Fruit fly (Drosophila melanogaster) whole organism, prepupa: Measurements from ENCODE around the gene Kmn2.

Source experiments
- Blimp-1 ChIP-seq: fragments of 200-800 bp; sonication (Bioruptor generic); optimal IDR thresholded peaks from 3 replicates; lab custom pipeline; 2017; ENCODE audit warnings: missing biosample characterization, missing genetic modification characterization, mild to moderate bottlenecking, moderate library complexity, missing genetic modification reagents
- CG10631 ChIP-seq: fragments of 200-800 bp; sonication (Bioruptor generic); optimal IDR thresholded peaks from 2 replicates; lab custom pipeline; 2016; ENCODE audit warnings: missing biosample characterization, missing genetic modification characterization
- CG10669 ChIP-seq: fragments of 200-800 bp; sonication (Bioruptor generic); optimal IDR thresholded peaks from 3 replicates; lab custom pipeline; 2018; ENCODE audit warnings: missing biosample characterization, mild to moderate bottlenecking, missing genetic modification characterization, moderate library complexity
- CG11902 ChIP-seq: fragments of 200-800 bp; sonication (Bioruptor generic); optimal IDR thresholded peaks from 3 replicates; lab custom pipeline; 2016; ENCODE audit warnings: missing biosample characterization, missing genetic modification characterization
- CG15336 ChIP-seq: fragments of 200-800 bp; sonication (Bioruptor generic); IDR thresholded peaks from 2 replicates; pipeline ENCODE4 v1.3.6; 2022; ENCODE audit warnings: missing biosample characterization, missing genetic modification characterization
- CG1621 ChIP-seq: fragments of 200-800 bp; sonication (Bioruptor generic); optimal IDR thresholded peaks from 3 replicates; lab custom pipeline; 2018; ENCODE audit warnings: missing biosample characterization, mild to moderate bottlenecking, missing genetic modification characterization
- CG16779 ChIP-seq: fragments of 200-800 bp; sonication (Bioruptor generic); optimal IDR thresholded peaks from 3 replicates; lab custom pipeline; 2017; ENCODE audit warnings: missing biosample characterization, mild to moderate bottlenecking, missing genetic modification characterization
- CG31627 ChIP-seq: fragments of 200-800 bp; sonication (Bioruptor generic); optimal IDR thresholded peaks from 3 replicates; lab custom pipeline; 2016; ENCODE audit warnings: missing biosample characterization, missing genetic modification characterization
- CG32006 ChIP-seq: fragments of 200-800 bp; sonication (Bioruptor generic); optimal IDR thresholded peaks from 3 replicates; lab custom pipeline; 2017; ENCODE audit warnings: missing biosample characterization, mild to moderate bottlenecking, missing genetic modification characterization
- CG3919 ChIP-seq: fragments of 200-800 bp; sonication (Bioruptor generic); optimal IDR thresholded peaks from 3 replicates; lab custom pipeline; 2016; ENCODE audit warnings: missing biosample characterization, missing genetic modification characterization
- CG4318 ChIP-seq: fragments of 200-800 bp; sonication (Bioruptor generic); optimal IDR thresholded peaks from 3 replicates; lab custom pipeline; 2017; ENCODE audit warnings: missing biosample characterization, mild to moderate bottlenecking, missing genetic modification characterization
- CG6792 ChIP-seq: fragments of 200-800 bp; sonication (Bioruptor generic); optimal IDR thresholded peaks from 3 replicates; lab custom pipeline; 2016; ENCODE audit warnings: missing biosample characterization, missing genetic modification characterization
- CG6854 ChIP-seq: fragments of 200-800 bp; sonication (Bioruptor generic); optimal IDR thresholded peaks from 2 replicates; lab custom pipeline; 2017; ENCODE audit warnings: missing biosample characterization, mild to moderate bottlenecking, missing genetic modification characterization
- CG7368 ChIP-seq: fragments of 200-800 bp; sonication (Bioruptor generic); optimal IDR thresholded peaks from 3 replicates; lab custom pipeline; 2016; ENCODE audit warnings: missing biosample characterization, missing genetic modification characterization
- CG8119 ChIP-seq: fragments of 200-800 bp; sonication (Bioruptor generic); IDR thresholded peaks from 3 replicates; pipeline ENCODE4 v1.3.6; 2022; ENCODE audit warnings: missing biosample characterization, missing genetic modification characterization
- CG8319 ChIP-seq: fragments of 200-800 bp; sonication (Bioruptor generic); optimal IDR thresholded peaks from 3 replicates; lab custom pipeline; 2016; ENCODE audit warnings: missing biosample characterization, missing genetic modification characterization
- CG8632 ChIP-seq: fragments of 200-800 bp; sonication (Bioruptor generic); optimal IDR thresholded peaks from 3 replicates; lab custom pipeline; 2016; ENCODE audit warnings: missing biosample characterization, missing genetic modification characterization
- CG9139 ChIP-seq: fragments of 200-800 bp; sonication (Bioruptor generic); optimal IDR thresholded peaks from 3 replicates; lab custom pipeline; 2017; ENCODE audit warnings: missing biosample characterization, mild to moderate bottlenecking, missing genetic modification characterization
- Eip75B ChIP-seq: fragments of 200-800 bp; sonication (Bioruptor generic); optimal IDR thresholded peaks from 3 replicates; lab custom pipeline; 2016; ENCODE audit warnings: missing biosample characterization, missing genetic modification characterization
- Eip78C ChIP-seq: fragments of 200-800 bp; sonication (Bioruptor generic); peaks from one replicate; lab custom pipeline; 2016; ENCODE audit warnings: missing biosample characterization, missing genetic modification characterization
- Eip93F ChIP-seq: fragments of 200-800 bp; sonication (Bioruptor generic); optimal IDR thresholded peaks from 2 replicates; lab custom pipeline; 2016; ENCODE audit warnings: missing biosample characterization, mild to moderate bottlenecking, missing genetic modification characterization
- Ets21C ChIP-seq: fragments of 200-800 bp; sonication (Bioruptor generic); optimal IDR thresholded peaks from 3 replicates; lab custom pipeline; 2016; ENCODE audit warnings: missing biosample characterization, missing genetic modification characterization
- Ets96B ChIP-seq: fragments of 200-800 bp; optimal IDR thresholded peaks from 2 replicates; lab custom pipeline; 2019; ENCODE audit warnings: missing biosample characterization, mild to moderate bottlenecking, missing genetic modification characterization, moderate library complexity
- Gug ChIP-seq: fragments of 200-800 bp; sonication (Bioruptor generic); IDR thresholded peaks from 2 replicates; pipeline ENCODE4 v1.3.6; 2022; ENCODE audit warnings: missing biosample characterization, missing genetic modification characterization
- Hr38 ChIP-seq: sonication (Bioruptor generic); optimal IDR thresholded peaks from 2 replicates; lab custom pipeline; 2016; ENCODE audit warnings: missing biosample characterization, missing genetic modification characterization
- Hr4 ChIP-seq: fragments of 200-800 bp; sonication (Bioruptor generic); optimal IDR thresholded peaks from 3 replicates; lab custom pipeline; 2016; ENCODE audit warnings: missing biosample characterization, missing genetic modification characterization
- Met ChIP-seq: fragments of 200-800 bp; sonication (Bioruptor generic); optimal IDR thresholded peaks from 3 replicates; lab custom pipeline; 2016; ENCODE audit warnings: missing biosample characterization, missing genetic modification characterization
- Sox102F ChIP-seq: fragments of 200-800 bp; sonication (Bioruptor generic); optimal IDR thresholded peaks from 2 replicates; lab custom pipeline; 2016; ENCODE audit warnings: missing biosample characterization, mild to moderate bottlenecking, missing genetic modification characterization
- Sox14 ChIP-seq: fragments of 200-800 bp; sonication (Bioruptor generic); optimal IDR thresholded peaks from 3 replicates; lab custom pipeline; 2016; ENCODE audit warnings: missing biosample characterization, missing genetic modification characterization
- Sox15 ChIP-seq: fragments of 200-800 bp; sonication (Bioruptor generic); optimal IDR thresholded peaks from 3 replicates; lab custom pipeline; 2016; ENCODE audit warnings: missing biosample characterization, missing genetic modification characterization
- achi ChIP-seq: fragments of 200-800 bp; sonication (Bioruptor generic); optimal IDR thresholded peaks from 3 replicates; lab custom pipeline; 2016; ENCODE audit warnings: missing biosample characterization, missing genetic modification characterization
- acj6 ChIP-seq: fragments of 200-800 bp; sonication (Bioruptor generic); optimal IDR thresholded peaks from 3 replicates; lab custom pipeline; 2016; ENCODE audit warnings: missing biosample characterization, missing genetic modification characterization
- cyc ChIP-seq: fragments of 200-800 bp; sonication (Bioruptor generic); optimal IDR thresholded peaks from 3 replicates; lab custom pipeline; 2016; ENCODE audit warnings: missing biosample characterization, missing genetic modification characterization
- dac ChIP-seq: fragments of 200-800 bp; sonication (Bioruptor generic); optimal IDR thresholded peaks from 2 replicates; lab custom pipeline; 2017; ENCODE audit warnings: missing biosample characterization, mild to moderate bottlenecking, missing genetic modification characterization
- dsx ChIP-seq: fragments of 200-800 bp; optimal IDR thresholded peaks from 3 replicates; lab custom pipeline; 2019; ENCODE audit warnings: missing biosample characterization, mild to moderate bottlenecking, missing genetic modification characterization, moderate library complexity; ENCODE audit not compliant: poor library complexity, severe bottlenecking
- eg ChIP-seq: fragments of 200-800 bp; sonication (Bioruptor generic); IDR thresholded peaks from 3 replicates; pipeline ENCODE4 v1.3.6; 2022; ENCODE audit warnings: missing biosample characterization, missing genetic modification characterization
- fd59A ChIP-seq: fragments of 200-800 bp; sonication (Bioruptor generic); optimal IDR thresholded peaks from 2 replicates; lab custom pipeline; 2017; ENCODE audit warnings: missing biosample characterization, mild to moderate bottlenecking, missing genetic modification characterization, missing genetic modification reagents
- fd85E ChIP-seq: fragments of 200-800 bp; sonication (Bioruptor generic); optimal IDR thresholded peaks from 3 replicates; lab custom pipeline; 2016; ENCODE audit warnings: missing biosample characterization, missing genetic modification characterization
- fkh ChIP-seq: fragments of 200-800 bp; sonication (Bioruptor generic); optimal IDR thresholded peaks from 3 replicates; lab custom pipeline; 2017; ENCODE audit warnings: missing biosample characterization, mild to moderate bottlenecking, missing genetic modification characterization, moderate library complexity
- lz ChIP-seq: fragments of 200-800 bp; sonication (Bioruptor generic); optimal IDR thresholded peaks from 3 replicates; lab custom pipeline; 2016; ENCODE audit warnings: missing biosample characterization, missing genetic modification characterization
- pdm3 ChIP-seq: fragments of 200-800 bp; sonication (Bioruptor generic); optimal IDR thresholded peaks from 3 replicates; lab custom pipeline; 2016; ENCODE audit warnings: missing biosample characterization, missing genetic modification characterization
- salr ChIP-seq, 2 experiments: fragments of 200-800 bp; sonication (Bioruptor generic); optimal IDR thresholded peaks; 3 replicates each; lab custom pipeline; 2016 to 2018; ENCODE audit warnings: missing biosample characterization in 2 of 2, missing genetic modification characterization in 2 of 2, mild to moderate bottlenecking in 1 of 2
- ss ChIP-seq, 2 experiments: fragments of 200-800 bp; sonication (Bioruptor generic); optimal IDR thresholded peaks; 2 replicates in 1 of 2; 3 replicates in 1 of 2; lab custom pipeline; 2017 to 2018; ENCODE audit warnings: mild to moderate bottlenecking in 2 of 2, missing biosample characterization in 2 of 2, missing genetic modification characterization in 2 of 2, moderate library complexity in 1 of 2
- svp ChIP-seq: fragments of 200-800 bp; sonication (Bioruptor generic); peaks from one replicate; lab custom pipeline; 2016; ENCODE audit warnings: missing biosample characterization, missing genetic modification characterization
- topi ChIP-seq: fragments of 200-800 bp; sonication (Bioruptor generic); optimal IDR thresholded peaks from 3 replicates; lab custom pipeline; 2016; ENCODE audit warnings: missing biosample characterization, missing genetic modification characterization
- vri ChIP-seq: fragments of 200-800 bp; sonication (Bioruptor generic); optimal IDR thresholded peaks from 3 replicates; lab custom pipeline; 2016; ENCODE audit warnings: missing biosample characterization, mild to moderate bottlenecking, missing genetic modification characterization

Kmn2 gene

DNA sequence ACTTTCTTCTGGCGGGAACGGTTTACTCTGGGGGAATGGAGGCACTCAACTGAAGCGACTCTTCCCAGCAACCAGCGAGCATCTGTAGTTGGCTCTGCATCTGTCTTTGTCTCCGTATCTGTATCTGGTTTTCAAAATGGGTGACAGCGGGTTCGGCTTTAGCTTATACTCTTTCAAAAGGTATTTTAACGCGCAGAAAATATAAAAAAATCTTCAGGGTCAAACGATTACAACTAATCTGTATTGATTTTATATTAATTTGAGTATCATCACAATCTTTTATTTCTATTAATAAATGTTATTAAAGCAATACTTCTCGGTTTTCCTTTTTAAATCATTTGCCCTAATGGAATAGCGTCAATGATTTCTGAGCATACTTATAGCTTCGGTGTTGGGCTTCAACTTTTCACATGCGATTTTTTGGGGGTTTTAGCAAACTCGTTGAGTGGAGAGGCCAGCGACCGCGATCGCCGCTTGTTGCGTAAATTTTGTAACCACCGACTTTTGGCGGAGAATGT, 28.4 kb upstream of the Kmn2 start, which contains the start of gene ImpE3 (continued):
- TF ChIP-seq CG9139 (GFP tag; lab: Kevin White, UChicago) (no peak), Ets21C (GFP tag; lab: Kevin White, UChicago) (peak; percentile 44), CG8319 (GFP tag; lab: Kevin White, UChicago) (peak; percentile 21), topi (GFP tag; lab: Kevin White, UChicago) (peak; percentile 79), Eip93F (GFP tag; lab: Kevin White, UChicago) (peak; percentile 86), dac (GFP tag; lab: Kevin White, UChicago) (no peak), svp (peak; percentile 92), fd85E (GFP tag; lab: Kevin White, UChicago) (peak; percentile 27), Eip78C (GFP tag; lab: Kevin White, UChicago) (peak; percentile 87), acj6 (GFP tag; lab: Kevin White, UChicago) (peak; percentile 53), Sox15 (GFP tag; lab: Kevin White, UChicago) (peak; percentile 29), CG32006 (GFP tag; lab: Kevin White, UChicago) (peak; percentile 70), CG3919 (GFP tag; lab: Kevin White, UChicago) (peak; percentile 57)

DNA sequence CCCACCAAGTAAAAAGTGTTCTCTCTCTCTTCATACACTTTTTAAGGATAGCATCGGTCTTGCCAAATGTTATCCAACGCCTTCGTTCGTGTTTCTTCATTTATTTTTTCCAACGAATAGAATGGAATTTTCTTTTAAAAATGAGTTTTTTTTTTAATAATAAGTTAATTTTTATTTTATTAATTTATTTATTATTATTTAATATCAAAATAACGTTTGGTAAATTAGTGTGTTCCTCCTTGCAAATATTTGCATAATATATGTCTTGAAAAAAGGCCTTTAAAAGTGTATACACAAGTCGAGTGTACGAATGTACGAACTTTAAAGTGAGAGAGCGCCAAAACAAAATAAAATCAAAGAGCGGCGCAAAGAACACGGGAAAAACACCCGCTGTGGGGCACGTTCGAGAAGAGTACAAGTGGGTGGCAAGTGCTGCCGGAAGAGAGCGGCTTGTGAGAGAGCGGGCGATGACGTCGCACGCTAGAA, 26.1 kb upstream of the Kmn2 start:
- TF ChIP-seq ss (GFP tag; optimal IDR thresholded peaks at IDR 0.05; lab: Kevin White, UChicago) (peak; percentile 85 to 94), cyc (GFP tag; lab: Kevin White, UChicago) (peak; percentile 25), Gug (peak; percentile 39; the same call in 1 of the 2 replicates), Eip78C (GFP tag; lab: Kevin White, UChicago) (peak; percentile 95), dsx (peak; percentile 85), lz (GFP tag; lab: Kevin White, UChicago) (peak; percentile 80), dac (GFP tag; lab: Kevin White, UChicago) (peak; percentile 66), CG4318 (peak; percentile 89), CG8119 (GFP tag; lab: Robert Waterston, UW) (peak; percentile 93), CG8319 (GFP tag; lab: Kevin White, UChicago) (peak; percentile 12), Hr4 (GFP tag; lab: Kevin White, UChicago) (peak; percentile 84), CG3919 (GFP tag; lab: Kevin White, UChicago) (peak; percentile 72), CG31627 (peak; percentile 64), eg (GFP tag; lab: Robert Waterston, UW) (peak; percentile 53; the same call in 2 of the 3 replicates), CG8632 (GFP tag; lab: Kevin White, UChicago) (peak; percentile 94), acj6 (GFP tag; lab: Kevin White, UChicago) (peak; percentile 85), Hr38 (GFP tag; lab: Kevin White, UChicago) (no peak), Ets21C (GFP tag; lab: Kevin White, UChicago) (no peak), vri (GFP tag; lab: Kevin White, UChicago) (peak; percentile 65), CG6792 (GFP tag; lab: Kevin White, UChicago) (peak; percentile 87), svp (peak; percentile 88), Ets96B (peak; percentile 83), CG10631 (GFP tag; lab: Kevin White, UChicago) (peak; percentile 92), Eip93F (GFP tag; lab: Kevin White, UChicago) (peak; percentile 42), fd85E (GFP tag; lab: Kevin White, UChicago) (peak; percentile 54), Eip75B (peak; percentile 77), achi (GFP tag; lab: Kevin White, UChicago) (peak; percentile 92), Met (GFP tag; lab: Kevin White, UChicago) (peak; percentile 51), CG11902 (GFP tag; lab: Kevin White, UChicago) (peak; percentile 55), CG10669 (GFP tag; lab: Kevin White, UChicago) (peak; percentile 76), pdm3 (GFP tag; lab: Kevin White, UChicago) (peak; percentile 76), fd59A (GFP tag; lab: Kevin White, UChicago) (peak; percentile 50), CG32006 (GFP tag; lab: Kevin White, UChicago) (peak; percentile 97), CG1621 (peak; percentile 44), Sox15 (GFP tag; lab: Kevin White, UChicago) (peak; percentile 78), fkh (GFP tag; lab: Kevin White, UChicago) (no peak), Sox102F (GFP tag; lab: Kevin White, UChicago) (peak; percentile 83), CG6854 (peak; percentile 74), CG15336 (GFP tag; lab: Robert Waterston, UW) (peak; percentile 88), CG9139 (GFP tag; lab: Kevin White, UChicago) (peak; percentile 82), Blimp-1 (GFP tag; lab: Kevin White, UChicago) (peak; percentile 64), CG7368 (GFP tag; lab: Kevin White, UChicago) (peak; percentile 71), Sox14 (peak; percentile 77), CG16779 (tag; lab: Kevin White, UChicago) (peak; percentile 91), salr (GFP tag; optimal IDR thresholded peaks at IDR 0.05; lab: Kevin White, UChicago) (peak; percentile 37 to 97)
